Fruit fly (Drosophila melanogaster): Measurements from ENCODE around the gene CG14645.

The CG14645 gene

dm6 chr3R:4378363-4379354 lies 43.8 kb downstream of the CG14645 start, which contains the start of gene Sfxn1-3 (continued):
- TF ChIP-seq en (GFP tag; optimal IDR thresholded peaks at IDR 0.05) (no peak), CG4360 (GFP tag; IDR thresholded peaks at IDR 0.05) (no peak), CG12104 (GFP tag; optimal IDR thresholded peaks at IDR 0.05) (no peak), Mad (GFP tag; optimal IDR thresholded peaks at IDR 0.05) (peak; percentile 13), CG31388 (GFP tag; optimal IDR thresholded peaks at IDR 0.05) (no peak), Dip2 (GFP tag; IDR thresholded peaks at IDR 0.05) (no peak), CG8924 (tag; optimal IDR thresholded peaks at IDR 0.05) (peak; percentile 24), Oli (tag; optimal IDR thresholded peaks at IDR 0.05) (no peak), hth (optimal IDR thresholded peaks at IDR 0.05) (no peak), Hr51 (GFP tag; optimal IDR thresholded peaks at IDR 0.05) (peak; percentile 1 to 32), Chrac-16 (GFP tag; optimal IDR thresholded peaks at IDR 0.05) (no peak), CG10979 (tag; optimal IDR thresholded peaks at IDR 0.05) (peak; percentile 24), ash1 (GFP tag; optimal IDR thresholded peaks at IDR 0.05) (peak; percentile 65), abd-A (tag; optimal IDR thresholded peaks at IDR 0.05) (no peak), so (GFP tag; IDR thresholded peaks at IDR 0.05) (peak; percentile 58; the same call in 2 of the 3 replicates), grau (tag; optimal IDR thresholded peaks at IDR 0.05) (peak; percentile 23), CG10959 (GFP tag; IDR thresholded peaks at IDR 0.05) (no peak), cwo (GFP tag; optimal IDR thresholded peaks at IDR 0.05) (peak; percentile 73), ranshi (GFP tag; IDR thresholded peaks at IDR 0.05) (no peak; the same call in 1 of the 2 replicates), Drgx (GFP tag; IDR thresholded peaks at IDR 0.05) (no peak), CG2120 (GFP tag; optimal IDR thresholded peaks at IDR 0.05) (peak; percentile 64), YL-1 (GFP tag; optimal IDR thresholded peaks at IDR 0.05) (peak; percentile 16), CG6254 (GFP tag; optimal IDR thresholded peaks at IDR 0.05) (no peak), CG1233 (GFP tag; optimal IDR thresholded peaks at IDR 0.05) (peak; percentile 23), CG7928 (GFP tag; optimal IDR thresholded peaks at IDR 0.05) (peak; percentile 84), CG9817 (tag; optimal IDR thresholded peaks at IDR 0.05) (no peak), CG17829 (tag; optimal IDR thresholded peaks at IDR 0.05) (peak; percentile 9), Dip3 (GFP tag; optimal IDR thresholded peaks at IDR 0.05) (peak; percentile 34), Lpt (GFP tag; optimal IDR thresholded peaks at IDR 0.05) (no peak), CG11247 (GFP tag; IDR thresholded peaks at IDR 0.05) (no peak), CG11696 (GFP tag; IDR thresholded peaks at IDR 0.05) (no peak), wor (GFP tag; IDR thresholded peaks at IDR 0.05) (no peak), CG18619 (GFP tag; optimal IDR thresholded peaks at IDR 0.05) (no peak), CG1792 (GFP tag; optimal IDR thresholded peaks at IDR 0.05) (peak; percentile 49), hbn (GFP tag; IDR thresholded peaks at IDR 0.05; ENCODE audit: partially characterized antibody) (peak; percentile 39; the same call in 1 of the 2 replicates), CG30403 (GFP tag; optimal IDR thresholded peaks at IDR 0.05) (peak; percentile 34), esg (GFP tag; conservative IDR thresholded peaks at IDR 0.05) (no peak), pan (optimal IDR thresholded peaks at IDR 0.05) (no peak), pan (GFP tag; optimal IDR thresholded peaks at IDR 0.05 in 1 of 2, IDR thresholded peaks at IDR 0.05 in 1 of 2) (no peak), HLHmδ (GFP tag; optimal IDR thresholded peaks at IDR 0.05) (peak; percentile 84), HLH3B (GFP tag; IDR thresholded peaks at IDR 0.05) (0 out of 2 replicates have a peak, but pooled peaks have one; percentile 8), crc (GFP tag; optimal IDR thresholded peaks at IDR 0.05) (no peak), CG8478 (optimal IDR thresholded peaks at IDR 0.05) (no peak), jumu (GFP tag; optimal IDR thresholded peaks at IDR 0.05) (peak; percentile 33), eve (GFP tag; optimal IDR thresholded peaks at IDR 0.05) (no peak), CG15514 (GFP tag; optimal IDR thresholded peaks at IDR 0.05) (peak; percentile 51), maf-S (GFP tag; optimal IDR thresholded peaks at IDR 0.05) (peak; percentile 39), onecut (GFP tag; IDR thresholded peaks at IDR 0.05) (peak; percentile 47), CG17568 (GFP tag; optimal IDR thresholded peaks at IDR 0.05) (no peak), ham (GFP tag; IDR thresholded peaks at IDR 0.05) (no peak)

Data from whole organism, embryonic.